Fruit fly (Drosophila melanogaster) whole organism, pupa: Measurements from ENCODE around the gene Cpr35B.

Source experiments
- CG10348 ChIP-seq: fragments of 200-800 bp; sonication (Bioruptor generic); IDR thresholded peaks from 2 replicates; pipeline ENCODE4 v1.3.6; 2022; ENCODE audit warnings: missing biosample characterization, missing genetic modification characterization
- CG13204 ChIP-seq: fragments of 200-800 bp; sonication (Bioruptor generic); optimal IDR thresholded peaks from 2 replicates; lab custom pipeline; 2018; ENCODE audit warnings: missing biosample characterization, mild to moderate bottlenecking, missing genetic modification characterization, moderate library complexity
- CG15710 ChIP-seq: fragments of 200-800 bp; sonication (Bioruptor generic); optimal IDR thresholded peaks from 2 replicates; lab custom pipeline; 2018; ENCODE audit warnings: missing biosample characterization, mild to moderate bottlenecking, missing genetic modification characterization, moderate library complexity
- CG17806 ChIP-seq: fragments of 200-800 bp; sonication (Bioruptor generic); optimal IDR thresholded peaks from 2 replicates; lab custom pipeline; 2018; ENCODE audit warnings: missing biosample characterization, mild to moderate bottlenecking, missing genetic modification characterization, moderate library complexity
- CG34367 ChIP-seq: fragments of 200-800 bp; sonication (Bioruptor generic); optimal IDR thresholded peaks from 2 replicates; lab custom pipeline; 2018; ENCODE audit warnings: missing biosample characterization, mild to moderate bottlenecking, missing genetic modification characterization
- CG8159 ChIP-seq: fragments of 200-800 bp; sonication (Bioruptor generic); optimal IDR thresholded peaks from 3 replicates; lab custom pipeline; 2018; ENCODE audit warnings: missing biosample characterization, mild to moderate bottlenecking, missing genetic modification characterization, moderate library complexity
- CG9948 ChIP-seq: fragments of 200-800 bp; sonication (Bioruptor generic); optimal IDR thresholded peaks from 2 replicates; lab custom pipeline; 2018; ENCODE audit warnings: missing biosample characterization, mild to moderate bottlenecking, missing genetic modification characterization, moderate library complexity
- D1 ChIP-seq: fragments of 200-800 bp; sonication (Bioruptor generic); optimal IDR thresholded peaks from 2 replicates; lab custom pipeline; 2018; ENCODE audit warnings: missing biosample characterization, mild to moderate bottlenecking, missing genetic modification characterization, moderate library complexity
- EcR ChIP-seq: fragments of 200-800 bp; sonication (Bioruptor generic); optimal IDR thresholded peaks from 3 replicates; lab custom pipeline; 2019; ENCODE audit warnings: missing biosample characterization, missing genetic modification characterization, mild to moderate bottlenecking, moderate library complexity, missing genetic modification reagents
- gl ChIP-seq: fragments of 200-800 bp; sonication (Bioruptor generic); optimal IDR thresholded peaks from 2 replicates; lab custom pipeline; 2018; ENCODE audit warnings: missing biosample characterization, mild to moderate bottlenecking, missing genetic modification characterization

dm6 chr2L:14400676-14401075 is 24.3 kb downstream of the Cpr35B start:
- TF ChIP-seq CG34367 (tag; lab: Kevin White, UChicago) = no peak
- peak; percentile 1 for TF ChIP-seq CG15710 (tag; lab: Kevin White, UChicago)
- TF ChIP-seq CG8159 = peak; percentile 64
- TF ChIP-seq CG9948 (tag; lab: Kevin White, UChicago) = peak; percentile 18
- no peak for TF ChIP-seq CG10348 (GFP tag; lab: Robert Waterston, UW)
- no peak for TF ChIP-seq EcR
- no peak for TF ChIP-seq gl (tag; lab: Kevin White, UChicago)
- TF ChIP-seq D1 (tag; lab: Kevin White, UChicago) = no peak
- peak; percentile 36 for TF ChIP-seq CG17806 (tag; lab: Kevin White, UChicago)
- TF ChIP-seq CG13204 (GFP tag; lab: Kevin White, UChicago) = no peak
